Worm (Caenorhabditis elegans): ENCODE data around the gene gly-10.

Gene gly-10

DNA sequence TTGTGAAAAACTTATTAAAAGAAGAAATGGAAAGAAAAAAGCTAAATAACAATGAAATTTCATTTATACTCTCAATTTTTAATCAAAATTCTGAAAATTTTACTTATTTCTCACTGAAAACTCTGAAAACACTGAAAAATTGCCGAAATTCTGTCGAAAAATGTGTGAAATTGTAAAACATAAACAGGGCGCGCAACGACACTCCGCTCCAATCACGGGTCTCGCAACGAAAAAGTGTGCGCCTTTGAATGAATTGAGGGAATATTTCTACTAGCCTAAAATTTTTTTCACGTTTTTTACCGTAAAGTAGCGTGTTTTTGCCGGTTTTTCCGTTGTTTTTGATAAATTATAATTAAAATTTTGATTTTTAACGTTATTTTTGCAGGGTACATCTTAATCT, 1.4 kb upstream of the gly-10 start, which contains the start of gene rpl-18 (continued):
- no peak for TF ChIP-seq mdt-29 (GFP tag; IDR thresholded peaks at IDR 0.05)
- no peak for TF ChIP-seq set-16 (GFP tag; IDR thresholded peaks at IDR 0.05)
- no peak for TF ChIP-seq Y5F2A.4 (GFP tag; optimal IDR thresholded peaks at IDR 0.05)
- no peak for TF ChIP-seq gei-8 (GFP tag; optimal IDR thresholded peaks at IDR 0.05)
- no peak for TF ChIP-seq nhr-28 (tag; optimal IDR thresholded peaks at IDR 0.05)
- TF ChIP-seq nhr-111 (GFP tag; optimal IDR thresholded peaks at IDR 0.05), result no peak
- TF ChIP-seq fkh-10 (GFP tag; optimal IDR thresholded peaks at IDR 0.05), result peak; percentile 20

DNA sequence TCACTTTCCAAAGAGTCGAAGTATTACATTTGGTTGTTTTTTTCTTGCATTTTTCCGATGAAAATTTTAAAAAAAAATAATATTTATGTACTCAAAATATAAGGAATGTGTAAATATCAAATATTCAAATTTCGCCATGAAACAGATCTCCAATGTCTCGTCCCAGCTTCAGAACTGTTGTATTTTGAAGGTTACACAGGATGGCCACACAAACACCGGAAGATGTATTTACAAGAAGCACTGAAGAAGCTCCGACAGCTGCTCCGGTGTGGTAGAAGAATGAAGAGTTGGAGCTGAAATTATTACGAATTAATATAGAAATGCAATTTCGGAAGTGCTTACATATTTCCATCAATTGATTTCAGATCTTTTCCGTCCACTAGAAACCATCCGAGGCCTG, 3.4 kb downstream of the gly-10 start:
- TF ChIP-seq attf-4 (tag; optimal IDR thresholded peaks at IDR 0.05) (no peak), lin-1 (GFP tag; IDR thresholded peaks at IDR 0.05) (no peak), daf-8 (GFP tag; IDR thresholded peaks at IDR 0.05) (no peak), pha-4 (GFP tag; IDR thresholded peaks at IDR 0.05) (0 out of 2 replicates have a peak, but pooled peaks have one; percentile 19), pha-4 (tag; optimal IDR thresholded peaks at IDR 0.05) (no peak), zag-1 (tag; optimal IDR thresholded peaks at IDR 0.05) (no peak), nhr-76 (tag; optimal IDR thresholded peaks at IDR 0.05) (no peak), snpc-1.2 (GFP tag; IDR thresholded peaks at IDR 0.05) (peak; percentile 42; the same call in 1 of the 2 replicates), nhr-237 (tag; optimal IDR thresholded peaks at IDR 0.05) (no peak), daf-12 (tag; optimal IDR thresholded peaks at IDR 0.05) (no peak), nhr-25 (tag; optimal IDR thresholded peaks at IDR 0.05; ENCODE audit: borderline replicate concordance, insufficient read depth) (no peak), lin-13 (GFP tag; optimal IDR thresholded peaks at IDR 0.05) (no peak), pqm-1 (tag; optimal IDR thresholded peaks at IDR 0.05) (no peak), lin-15B (tag; optimal IDR thresholded peaks at IDR 0.05) (no peak)

DNA sequence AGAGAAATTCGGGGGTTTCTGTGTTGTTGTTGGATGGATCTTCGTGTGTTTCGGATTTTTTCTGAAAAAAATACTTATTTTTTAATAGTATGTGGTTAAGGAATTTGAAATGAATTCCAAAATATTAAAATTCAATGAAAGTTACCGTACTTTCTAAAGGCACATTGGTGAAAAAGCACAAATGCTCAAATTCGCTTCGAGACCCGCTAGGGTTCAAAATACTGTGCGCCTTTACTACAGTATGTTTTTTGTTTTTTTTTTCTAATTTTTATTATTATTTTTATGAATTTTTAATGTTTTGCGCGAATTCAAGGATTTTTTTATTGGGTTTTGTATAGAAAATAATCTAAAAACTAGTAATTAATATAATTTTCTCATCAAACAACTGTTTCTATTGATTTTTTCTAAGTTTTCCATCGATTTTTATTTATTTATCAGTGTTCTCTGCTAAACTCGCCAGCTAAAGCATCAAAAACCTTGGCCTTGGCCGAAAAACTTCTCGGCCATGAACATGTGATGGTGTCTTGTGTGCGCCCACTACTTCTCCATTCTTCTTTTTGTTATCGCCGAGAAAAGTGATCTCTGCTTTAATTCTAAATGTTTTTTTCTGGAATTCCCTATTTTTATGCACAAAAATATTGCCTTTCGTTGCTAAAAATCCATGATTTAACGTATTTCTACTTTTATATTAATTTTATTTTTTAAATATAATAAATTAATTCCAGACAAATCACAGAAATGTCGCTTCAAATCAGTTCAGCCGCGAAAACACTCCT, 4.5 kb downstream of the gly-10 start, which contains the start of gene iscu-1:
Gene iscu-1, plus strand, starts transcription at position 726 of the 776 bp plus-strand sequence.
- no peak for TF ChIP-seq zip-2 (tag; optimal IDR thresholded peaks at IDR 0.05)
- no peak for TF ChIP-seq lin-39 (tag; optimal IDR thresholded peaks at IDR 0.05)
- no peak for TF ChIP-seq D1046.2 (GFP tag; IDR thresholded peaks at IDR 0.05)
- TF ChIP-seq sdz-12 (GFP tag; optimal IDR thresholded peaks at IDR 0.05), result no peak
- no peak for TF ChIP-seq jun-1 (tag; optimal IDR thresholded peaks at IDR 0.05)
- no peak for TF ChIP-seq nhr-77 (tag; optimal IDR thresholded peaks at IDR 0.05)
- TF ChIP-seq unc-62 (GFP tag; optimal IDR thresholded peaks at IDR 0.05 in 1 of 2), result no peak
- no peak for TF ChIP-seq unc-62 (tag; optimal IDR thresholded peaks at IDR 0.05)
- TF ChIP-seq nhr-237 (tag; optimal IDR thresholded peaks at IDR 0.05), result no peak
- 0 out of 2 replicates have a peak, but pooled peaks have one; percentile 13 for TF ChIP-seq lin-38 (GFP tag; IDR thresholded peaks at IDR 0.05)
- no peak for TF ChIP-seq gei-8 (GFP tag; optimal IDR thresholded peaks at IDR 0.05)
- no peak for TF ChIP-seq zfp-2 (tag; optimal IDR thresholded peaks at IDR 0.05)
- no peak for TF ChIP-seq Y75B8A.6 (GFP tag; IDR thresholded peaks at IDR 0.05)
- no peak for TF ChIP-seq ces-1 (GFP tag; optimal IDR thresholded peaks at IDR 0.05)
- no peak for TF ChIP-seq mxl-3 (GFP tag; optimal IDR thresholded peaks at IDR 0.05)
- no peak for TF ChIP-seq Y48G9A.11 (GFP tag; IDR thresholded peaks at IDR 0.05)
- no peak for TF ChIP-seq cey-2 (tag; optimal IDR thresholded peaks at IDR 0.05; ENCODE audit: borderline replicate concordance, insufficient read depth)
- no peak for TF ChIP-seq dmd-9 (GFP tag; IDR thresholded peaks at IDR 0.05)
- TF ChIP-seq nhr-11 (tag; optimal IDR thresholded peaks at IDR 0.05), result no peak
- TF ChIP-seq F49E8.2 (tag; optimal IDR thresholded peaks at IDR 0.05; ENCODE audit: borderline replicate concordance), result no peak
- no peak for TF ChIP-seq php-3 (GFP tag; IDR thresholded peaks at IDR 0.05)
- no peak for TF ChIP-seq arid-1 (GFP tag; conservative IDR thresholded peaks at IDR 0.05)
- no peak for TF ChIP-seq ceh-28 (tag; optimal IDR thresholded peaks at IDR 0.05)
- TF ChIP-seq attf-4 (tag; optimal IDR thresholded peaks at IDR 0.05), result no peak
- TF ChIP-seq hlh-30 (tag; optimal IDR thresholded peaks at IDR 0.05; ENCODE audit: insufficient read depth), result peak; percentile 96
- TF ChIP-seq mxl-2 (GFP tag; conservative IDR thresholded peaks at IDR 0.05), result no peak
- TF ChIP-seq nhr-25 (tag; optimal IDR thresholded peaks at IDR 0.05; ENCODE audit: borderline replicate concordance, insufficient read depth), result no peak
- no peak for TF ChIP-seq nhr-48 (tag; optimal IDR thresholded peaks at IDR 0.05)
- peak in 1 of 2 experiments; percentile 72 for TF ChIP-seq hif-1 (tag; optimal IDR thresholded peaks at IDR 0.05)
- no peak for TF ChIP-seq ceh-44 (GFP tag; IDR thresholded peaks at IDR 0.05)
- TF ChIP-seq lin-1 (GFP tag; IDR thresholded peaks at IDR 0.05), result no peak
